Worm (Caenorhabditis elegans) whole organism, young adult: ENCODE data around the gene lido-11.

Source experiments
- F55B11.4 ChIP-seq: sonication (generic microtip); optimal IDR thresholded peaks from 2 replicates; lab custom pipeline; 2016; ENCODE audit warnings: missing compliant biosample characterization, missing genetic modification characterization, borderline replicate concordance; ENCODE audit not compliant: insufficient read depth
- lir-1 ChIP-seq: fragments of 200-800 bp; sonication (Bioruptor generic); conservative IDR thresholded peaks from 2 replicates; pipeline ENCODE4 v1.3.6; 2022; ENCODE audit warnings: missing genetic modification reagents, missing genetic modification characterization, missing compliant biosample characterization
- ztf-3 ChIP-seq: fragments of 200-800 bp; sonication (Bioruptor generic); optimal IDR thresholded peaks from 2 replicates; lab custom pipeline; 2018; ENCODE audit warnings: mild to moderate bottlenecking, missing genetic modification characterization, missing compliant biosample characterization

DNA sequence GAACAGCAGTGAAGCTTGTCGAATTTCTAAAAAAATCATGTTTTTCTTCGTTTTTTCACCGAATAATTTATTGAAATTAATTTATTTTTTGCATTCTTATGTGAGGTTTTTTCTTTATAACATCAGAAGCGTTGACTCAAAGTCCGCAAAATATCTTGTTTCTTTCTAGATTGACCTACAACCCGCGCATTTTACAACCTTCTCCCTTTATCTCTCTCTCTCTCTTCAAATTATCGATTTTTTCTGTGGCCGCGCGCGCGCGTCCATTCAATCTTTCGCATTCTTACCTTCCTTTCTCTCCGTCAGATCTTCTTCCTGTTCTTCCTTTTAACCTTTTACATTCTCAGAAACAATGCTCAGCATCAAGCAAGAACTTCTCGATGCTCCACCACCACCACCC is 1.7 kb downstream of the lido-11 start, which contains the start of gene lido-12:
- TF ChIP-seq lir-1 (GFP tag; lab: Robert Waterston, UW): no peak
- no peak for TF ChIP-seq F55B11.4
- no peak for TF ChIP-seq ztf-3 (GFP tag; lab: Kevin White, UChicago)
